Fruit fly (Drosophila melanogaster): ENCODE data around the gene CycY.

Gene CycY

dm6 chr2L:11808702-11809583 is 4.6 kb downstream of the CycY start, which contains the start of gene crol (continued):
- TF ChIP-seq Sox100B (GFP tag; optimal IDR thresholded peaks at IDR 0.05) (no peak), HHEX (GFP tag; optimal IDR thresholded peaks at IDR 0.05) (no peak), Eip74EF (GFP tag; optimal IDR thresholded peaks at IDR 0.05) (no peak), vvl (GFP tag; IDR thresholded peaks at IDR 0.05) (peak; percentile 21; the same call in 1 of the 2 replicates), fd3F (GFP tag; optimal IDR thresholded peaks at IDR 0.05) (no peak), lmd (GFP tag; IDR thresholded peaks at IDR 0.05) (no peak; the same call in 1 of the 2 replicates), otp (GFP tag; IDR thresholded peaks at IDR 0.05) (peak; percentile 20; the same call in 1 of the 3 replicates), CG9215 (GFP tag; IDR thresholded peaks at IDR 0.05) (no peak), C15 (GFP tag; IDR thresholded peaks at IDR 0.05) (no peak), amos (GFP tag; IDR thresholded peaks at IDR 0.05; ENCODE audit: partially characterized antibody) (peak; percentile 90), Adf1 (GFP tag; IDR thresholded peaks at IDR 0.05) (peak; percentile 90), toy (GFP tag; IDR thresholded peaks at IDR 0.05) (no peak), CG32532 (GFP tag; IDR thresholded peaks at IDR 0.05) (peak; percentile 54), CG31441 (GFP tag; IDR thresholded peaks at IDR 0.05) (peak; percentile 35; the same call in 1 of the 2 replicates), maf-S (GFP tag; optimal IDR thresholded peaks at IDR 0.05) (no peak), hkb (optimal IDR thresholded peaks at IDR 0.05) (no peak), hkb (GFP tag; IDR thresholded peaks at IDR 0.05) (peak; percentile 28; the same call in 1 of the 2 replicates), CG4328 (GFP tag; optimal IDR thresholded peaks at IDR 0.05) (no peak), Oaz (GFP tag; IDR thresholded peaks at IDR 0.05) (no peak), org-1 (GFP tag; optimal IDR thresholded peaks at IDR 0.05) (no peak), sens-2 (GFP tag; IDR thresholded peaks at IDR 0.05) (no peak), Deaf1 (tag; optimal IDR thresholded peaks at IDR 0.05) (peak; percentile 93), CG2199 (GFP tag; IDR thresholded peaks at IDR 0.05) (0 out of 3 replicates have a peak, but pooled peaks have one; percentile 67), tap (tag; optimal IDR thresholded peaks at IDR 0.05) (peak; percentile 30), Nf-YA (GFP tag; IDR thresholded peaks at IDR 0.05) (no peak), CG7745 (tag; optimal IDR thresholded peaks at IDR 0.05) (no peak), Bgb (GFP tag; IDR thresholded peaks at IDR 0.05; ENCODE audit: partially characterized antibody) (peak; percentile 85), YL-1 (GFP tag; optimal IDR thresholded peaks at IDR 0.05) (peak; percentile 60), zf30C (GFP tag; optimal IDR thresholded peaks at IDR 0.05) (no peak), p53 (GFP tag; optimal IDR thresholded peaks at IDR 0.05) (no peak), CG6175 (GFP tag; IDR thresholded peaks at IDR 0.05) (peak; percentile 91), tll (GFP tag; optimal IDR thresholded peaks at IDR 0.05) (no peak), ato (GFP tag; IDR thresholded peaks at IDR 0.05; ENCODE audit: partially characterized antibody) (peak; percentile 74), fd64A (GFP tag; optimal IDR thresholded peaks at IDR 0.05) (no peak), CG2678 (tag; optimal IDR thresholded peaks at IDR 0.05) (no peak), al (GFP tag; IDR thresholded peaks at IDR 0.05) (no peak), CG10147 (GFP tag; optimal IDR thresholded peaks at IDR 0.05) (no peak), CG12299 (tag; optimal IDR thresholded peaks at IDR 0.05) (no peak), CG10366 (GFP tag; IDR thresholded peaks at IDR 0.05) (0 out of 2 replicates have a peak, but pooled peaks have one; percentile 13), CG15011 (GFP tag; optimal IDR thresholded peaks at IDR 0.05) (no peak), her (GFP tag; optimal IDR thresholded peaks at IDR 0.05) (no peak), sr (GFP tag; IDR thresholded peaks at IDR 0.05) (no peak), Atf3 (GFP tag; optimal IDR thresholded peaks at IDR 0.05) (no peak), CG12769 (tag; optimal IDR thresholded peaks at IDR 0.05) (peak; percentile 94), Mrtf (GFP tag; IDR thresholded peaks at IDR 0.05) (no peak), CG3838 (GFP tag; optimal IDR thresholded peaks at IDR 0.05) (no peak), CG12155 (GFP tag; optimal IDR thresholded peaks at IDR 0.05) (peak; percentile 21), CG7987 (GFP tag; optimal IDR thresholded peaks at IDR 0.05) (peak; percentile 24), HLH3B (GFP tag; IDR thresholded peaks at IDR 0.05) (0 out of 2 replicates have a peak, but pooled peaks have one; percentile 25)

All from whole organism, embryonic.